Worm (Caenorhabditis elegans) whole organism, early embryonic: Measurements from ENCODE around the gene atp-5.

Experiments
- F13C5.2 ChIP-seq: sonication (generic microtip); optimal IDR thresholded peaks from 2 replicates; lab custom pipeline; 2017; ENCODE audit warnings: mild to moderate bottlenecking, missing genetic modification characterization, inconsistent platforms, missing compliant biosample characterization
- ceh-13 ChIP-seq: fragments of 200-800 bp; sonication (Bioruptor generic); optimal IDR thresholded peaks from 2 replicates; lab custom pipeline; 2018; ENCODE audit warnings: mild to moderate bottlenecking, missing genetic modification characterization, missing compliant biosample characterization

DNA sequence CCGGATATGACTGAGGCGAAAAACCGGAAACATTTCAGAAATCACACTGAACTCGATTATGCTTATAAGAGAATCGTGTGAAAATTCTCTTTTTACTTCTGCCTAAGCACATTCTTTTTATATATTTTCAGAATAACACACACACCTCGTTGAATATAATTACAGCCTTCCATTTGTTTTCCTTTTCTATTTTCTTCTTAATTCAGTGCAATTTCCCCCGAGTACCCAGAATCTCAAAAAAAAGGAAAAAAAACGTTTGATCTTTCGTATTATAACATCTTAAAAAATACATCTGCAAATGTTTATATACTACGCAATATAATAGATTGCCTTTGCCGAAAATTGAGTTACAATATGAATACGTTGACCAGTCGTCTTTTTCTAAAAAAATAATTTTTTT, 8.1 kb upstream of the atp-5 start:
- no peak for TF ChIP-seq ceh-13
- no peak for TF ChIP-seq F13C5.2 (tag; lab: Kevin White, UChicago)
